Worm (Caenorhabditis elegans) whole organism, L4/young adult: Measurements from ENCODE around the gene ZK686.5.

ENCODE experiments used
- W03F9.2 ChIP-seq: fragments of 150-350 bp; optimal IDR thresholded peaks from 2 replicates; lab custom pipeline; 2014; ENCODE audit warnings: missing biosample characterization, missing genetic modification characterization
- dao-5 ChIP-seq: sonication (generic microtip); optimal IDR thresholded peaks from 2 replicates; lab custom pipeline; 2016; ENCODE audit warnings: missing genotype, missing genetic modification characterization, moderate library complexity, missing compliant biosample characterization
- him-1 ChIP-seq: sonication (generic microtip); optimal IDR thresholded peaks from 2 replicates; lab custom pipeline; 2016; ENCODE audit warnings: missing genotype, missing genetic modification reagents, missing genetic modification characterization, missing compliant biosample characterization

- no peak for TF ChIP-seq dao-5 (tag; lab: Kevin White, UChicago)
- no peak for TF ChIP-seq him-1 (tag; lab: Kevin White, UChicago)
- no peak for TF ChIP-seq W03F9.2 (tag; lab: Kevin White, UChicago)
These were observed 44.9 kb downstream of the ZK686.5 start for ce11 chrIII:7722411-7722810.
